Fruit fly (Drosophila melanogaster) whole organism, pupa: ENCODE results near the gene Cyp4ac2.

ENCODE experiments used
- CG10348 ChIP-seq: fragments of 200-800 bp; sonication (Bioruptor generic); IDR thresholded peaks from 2 replicates; pipeline ENCODE4 v1.3.6; 2022; ENCODE audit warnings: missing biosample characterization, missing genetic modification characterization
- CG15710 ChIP-seq: fragments of 200-800 bp; sonication (Bioruptor generic); optimal IDR thresholded peaks from 2 replicates; lab custom pipeline; 2018; ENCODE audit warnings: missing biosample characterization, mild to moderate bottlenecking, missing genetic modification characterization, moderate library complexity
- CG34367 ChIP-seq: fragments of 200-800 bp; sonication (Bioruptor generic); optimal IDR thresholded peaks from 2 replicates; lab custom pipeline; 2018; ENCODE audit warnings: missing biosample characterization, mild to moderate bottlenecking, missing genetic modification characterization
- CG4496 ChIP-seq: fragments of 200-800 bp; sonication (Bioruptor generic); IDR thresholded peaks from 3 replicates; pipeline ENCODE4 v1.3.6; 2022; ENCODE audit warnings: missing biosample characterization, missing genetic modification characterization
- D1 ChIP-seq: fragments of 200-800 bp; sonication (Bioruptor generic); optimal IDR thresholded peaks from 2 replicates; lab custom pipeline; 2018; ENCODE audit warnings: missing biosample characterization, mild to moderate bottlenecking, missing genetic modification characterization, moderate library complexity
- Pif1B ChIP-seq: fragments of 200-800 bp; sonication (Bioruptor generic); optimal IDR thresholded peaks from 3 replicates; lab custom pipeline; 2016; ENCODE audit warnings: missing biosample characterization, missing genetic modification characterization
- gl ChIP-seq: fragments of 200-800 bp; sonication (Bioruptor generic); optimal IDR thresholded peaks from 2 replicates; lab custom pipeline; 2018; ENCODE audit warnings: missing biosample characterization, mild to moderate bottlenecking, missing genetic modification characterization

- TF ChIP-seq CG15710 (tag; lab: Kevin White, UChicago): no peak
- TF ChIP-seq CG4496 (GFP tag; lab: Robert Waterston, UW): no peak
- no peak for TF ChIP-seq CG10348 (GFP tag; lab: Robert Waterston, UW)
- TF ChIP-seq D1 (tag; lab: Kevin White, UChicago): no peak
- TF ChIP-seq Pif1B (GFP tag; lab: Kevin White, UChicago): no peak
- TF ChIP-seq gl (tag; lab: Kevin White, UChicago): no peak
- TF ChIP-seq CG34367 (tag; lab: Kevin White, UChicago): no peak
Measured at dm6 chr2L:5229239-5229638, 37.0 kb upstream of the Cyp4ac2 start.
